Worm (Caenorhabditis elegans) whole organism, late embryonic: ENCODE data around the gene F43E2.11.

ENCODE experiments used
- ceh-2 ChIP-seq: sonication (generic microtip); optimal IDR thresholded peaks from 2 replicates; lab custom pipeline; 2016; ENCODE audit warnings: missing genotype, missing genetic modification characterization, missing compliant biosample characterization
- lin-11 ChIP-seq: fragments of 200-800 bp; sonication (Bioruptor generic); optimal IDR thresholded peaks from 2 replicates; lab custom pipeline; 2018; ENCODE audit warnings: mild to moderate bottlenecking, missing genetic modification characterization, missing compliant biosample characterization
- pag-3 ChIP-seq: sonication (generic microtip); optimal IDR thresholded peaks from 2 replicates; lab custom pipeline; 2016; ENCODE audit warnings: missing compliant biosample characterization, missing genetic modification characterization, borderline replicate concordance
- pqm-1 ChIP-seq: sonication (generic microtip); optimal IDR thresholded peaks from 2 replicates; lab custom pipeline; 2016; ENCODE audit warnings: missing genetic modification characterization, missing compliant biosample characterization

DNA sequence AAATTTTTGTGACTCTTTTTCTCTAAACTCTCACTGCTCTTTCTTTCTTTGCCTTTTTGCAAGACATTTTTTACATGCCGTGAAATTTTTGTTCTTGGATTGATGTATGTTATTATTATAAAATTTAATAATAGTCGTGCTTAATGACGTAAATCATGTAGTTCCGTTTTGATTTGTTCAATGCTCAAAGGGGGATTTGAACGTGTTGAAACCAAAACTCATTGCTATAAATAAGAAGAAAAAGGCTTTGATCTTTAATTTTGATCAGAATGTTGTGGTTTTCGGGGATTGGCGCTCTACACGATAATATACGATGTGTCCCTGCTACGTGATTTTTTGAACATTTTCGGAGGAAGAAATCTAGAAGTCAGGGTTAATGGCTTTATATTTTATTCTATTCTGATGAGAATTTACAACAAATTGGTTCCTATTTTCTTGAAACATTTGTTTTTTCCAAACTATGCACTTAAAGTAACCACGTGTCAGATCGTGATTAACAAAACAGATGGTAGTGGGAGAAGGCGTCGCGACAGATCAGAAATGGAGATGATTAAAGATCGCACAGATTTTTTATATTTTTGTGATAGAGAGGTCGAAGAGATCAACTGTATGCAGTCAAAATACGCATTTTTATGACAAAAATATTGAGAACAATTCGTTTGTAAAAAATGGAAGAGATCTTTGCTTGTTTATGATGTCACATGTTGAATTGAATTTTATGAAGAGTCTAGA, 28.4 kb downstream of the F43E2.11 start:
- no peak for TF ChIP-seq pag-3 (tag; lab: Kevin White, UChicago)
- TF ChIP-seq ceh-2 (tag; lab: Kevin White, UChicago): no peak
- no peak for TF ChIP-seq pqm-1 (tag; lab: Kevin White, UChicago)
- no peak for TF ChIP-seq lin-11
